Fruit fly (Drosophila melanogaster): ENCODE results near the gene Vps36.

- no peak for TF ChIP-seq CG11093 (GFP tag; IDR thresholded peaks at IDR 0.05)
- TF ChIP-seq Hmr (GFP tag; optimal IDR thresholded peaks at IDR 0.05), result no peak
- TF ChIP-seq pho (GFP tag; optimal IDR thresholded peaks at IDR 0.05), result no peak
These were observed 6.8 kb upstream of the Vps36 start, which contains the start of gene CG10710 for dm6 chr3L:13519555-13520284.

Measured in whole organism, embryonic.